Fruit fly (Drosophila melanogaster) whole organism, prepupa: Measurements from ENCODE around the gene ProtA.
"Not testable (repeated sequence)": the region's sequence is repeated elsewhere in the genome, so short reads cannot be mapped to it uniquely, and the experiment has no call there.

Experiments used
- CG15336 ChIP-seq: fragments of 200-800 bp; sonication (Bioruptor generic); IDR thresholded peaks from 2 replicates; pipeline ENCODE4 v1.3.6; 2022; ENCODE audit warnings: missing biosample characterization, missing genetic modification characterization
- achi ChIP-seq: fragments of 200-800 bp; sonication (Bioruptor generic); optimal IDR thresholded peaks from 3 replicates; lab custom pipeline; 2016; ENCODE audit warnings: missing biosample characterization, missing genetic modification characterization
- acj6 ChIP-seq: fragments of 200-800 bp; sonication (Bioruptor generic); optimal IDR thresholded peaks from 3 replicates; lab custom pipeline; 2016; ENCODE audit warnings: missing biosample characterization, missing genetic modification characterization

dm6 chr2L:14883621-14884020 is 2.2 kb upstream of the ProtA start, which contains the start of gene ProtB:
- TF ChIP-seq acj6; CG15336 (GFP tag; lab: Robert Waterston, UW); achi (GFP tag; lab: Kevin White, UChicago): not testable (repeated sequence)
